Fruit fly (Drosophila melanogaster): ENCODE measurements around the gene mus304.

Gene mus304

DNA sequence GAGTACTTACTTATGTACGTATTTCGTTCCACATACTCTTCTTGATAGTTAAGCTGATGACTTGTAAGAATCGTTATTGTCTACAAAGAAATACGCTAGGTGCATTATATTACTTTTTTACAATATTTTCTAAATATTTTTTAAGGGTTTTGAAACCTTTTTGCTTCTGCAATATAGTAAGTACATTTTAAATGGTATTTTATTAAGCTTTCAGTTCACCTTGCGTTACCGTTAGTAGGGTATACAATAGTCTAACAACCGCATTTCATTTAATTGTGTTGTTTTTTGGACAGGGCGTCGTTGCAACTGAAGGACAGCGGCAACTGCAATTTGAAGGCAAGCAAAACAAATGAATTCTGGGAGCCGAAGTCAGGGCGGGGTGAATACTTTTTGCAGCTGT lies 27.6 kb downstream of the mus304 start:
- TF ChIP-seq EcR (GFP tag; optimal IDR thresholded peaks at IDR 0.05) = no peak
- no peak for TF ChIP-seq Dll (optimal IDR thresholded peaks at IDR 0.05)
- no peak for TF ChIP-seq pan (optimal IDR thresholded peaks at IDR 0.05)
- no peak for TF ChIP-seq usp (GFP tag; optimal IDR thresholded peaks at IDR 0.05)
- TF ChIP-seq psq (optimal IDR thresholded peaks at IDR 0.05) = no peak

dm6 chr3L:18138280-18138679 lies 28.7 kb downstream of the mus304 start:
- TF ChIP-seq CG8478 (optimal IDR thresholded peaks at IDR 0.05) = no peak
- no peak for TF ChIP-seq EcR (GFP tag; optimal IDR thresholded peaks at IDR 0.05)
- TF ChIP-seq psq (optimal IDR thresholded peaks at IDR 0.05) = no peak
- TF ChIP-seq Dll (optimal IDR thresholded peaks at IDR 0.05) = no peak
- no peak for TF ChIP-seq pan (optimal IDR thresholded peaks at IDR 0.05)
- TF ChIP-seq usp (GFP tag; optimal IDR thresholded peaks at IDR 0.05) = no peak

- TF ChIP-seq usp (GFP tag; optimal IDR thresholded peaks at IDR 0.05) (no peak), EcR (GFP tag; optimal IDR thresholded peaks at IDR 0.05) (peak in 1 of 2 experiments; percentile 56), pan (optimal IDR thresholded peaks at IDR 0.05) (no peak), psq (optimal IDR thresholded peaks at IDR 0.05) (no peak), CG8478 (optimal IDR thresholded peaks at IDR 0.05) (no peak), Dll (optimal IDR thresholded peaks at IDR 0.05) (no peak)
These were observed 29.6 kb downstream of the mus304 start, which contains the start of gene geko for dm6 chr3L:18139184-18139629. geko (plus strand) TSS chr3L:18139402.

dm6 chr3L:18142969-18143368 lies 33.4 kb downstream of the mus304 start:
- no peak for TF ChIP-seq pan (optimal IDR thresholded peaks at IDR 0.05)
- TF ChIP-seq CG8478 (optimal IDR thresholded peaks at IDR 0.05) = no peak
- TF ChIP-seq usp (GFP tag; optimal IDR thresholded peaks at IDR 0.05) = no peak
- no peak for TF ChIP-seq psq (optimal IDR thresholded peaks at IDR 0.05)
- TF ChIP-seq EcR (GFP tag; optimal IDR thresholded peaks at IDR 0.05) = no peak
- TF ChIP-seq Dll (optimal IDR thresholded peaks at IDR 0.05) = no peak

dm6 chr3L:18144620-18145019 lies 35.0 kb downstream of the mus304 start:
- no peak for TF ChIP-seq pan (optimal IDR thresholded peaks at IDR 0.05)
- TF ChIP-seq psq (optimal IDR thresholded peaks at IDR 0.05) = no peak
- no peak for TF ChIP-seq usp (GFP tag; optimal IDR thresholded peaks at IDR 0.05)
- TF ChIP-seq CG8478 (optimal IDR thresholded peaks at IDR 0.05) = no peak
- no peak for TF ChIP-seq Dll (optimal IDR thresholded peaks at IDR 0.05)
- TF ChIP-seq EcR (GFP tag; optimal IDR thresholded peaks at IDR 0.05) = no peak

- TF ChIP-seq EcR (GFP tag; optimal IDR thresholded peaks at IDR 0.05) (no peak), pan (optimal IDR thresholded peaks at IDR 0.05) (no peak), CG8478 (optimal IDR thresholded peaks at IDR 0.05) (no peak), usp (GFP tag; optimal IDR thresholded peaks at IDR 0.05) (no peak), Dll (optimal IDR thresholded peaks at IDR 0.05) (no peak), psq (optimal IDR thresholded peaks at IDR 0.05) (no peak)
These were observed 37.2 kb downstream of the mus304 start for dm6 chr3L:18146833-18147232.

DNA sequence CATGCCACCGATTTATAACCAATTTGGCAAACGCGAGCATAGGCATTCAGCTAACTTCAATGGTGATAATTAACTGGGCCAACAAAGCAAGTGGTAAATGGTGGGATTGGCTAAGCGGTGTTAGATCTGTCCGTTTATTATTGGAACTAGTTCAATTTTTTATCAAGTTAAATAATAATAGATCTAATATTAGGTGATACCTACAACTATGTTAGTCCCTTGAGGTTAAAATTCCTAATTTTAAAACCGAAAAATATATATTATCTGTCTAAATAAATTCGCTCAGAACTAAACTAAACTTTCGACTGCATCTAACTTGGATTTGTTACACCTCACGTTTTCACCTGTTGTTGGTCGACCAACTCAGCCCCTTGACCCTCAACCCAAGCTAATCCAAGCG lies 38.0 kb downstream of the mus304 start:
- TF ChIP-seq CG8478 (optimal IDR thresholded peaks at IDR 0.05) (no peak), EcR (GFP tag; optimal IDR thresholded peaks at IDR 0.05) (no peak), usp (GFP tag; optimal IDR thresholded peaks at IDR 0.05) (no peak), psq (optimal IDR thresholded peaks at IDR 0.05) (no peak), pan (optimal IDR thresholded peaks at IDR 0.05) (no peak), Dll (optimal IDR thresholded peaks at IDR 0.05) (no peak)

dm6 chr3L:18148418-18148973 lies 38.9 kb downstream of the mus304 start, which contains the start of gene CG7330:
CG7330 (plus strand) TSS chr3L:18148923.
- TF ChIP-seq Dll (optimal IDR thresholded peaks at IDR 0.05) (no peak), pan (optimal IDR thresholded peaks at IDR 0.05) (no peak), CG8478 (optimal IDR thresholded peaks at IDR 0.05) (no peak), usp (GFP tag; optimal IDR thresholded peaks at IDR 0.05) (no peak), psq (optimal IDR thresholded peaks at IDR 0.05) (no peak), EcR (GFP tag; optimal IDR thresholded peaks at IDR 0.05) (no peak)

dm6 chr3L:18154140-18154539 lies 44.5 kb downstream of the mus304 start:
- no peak for TF ChIP-seq psq (optimal IDR thresholded peaks at IDR 0.05)
- TF ChIP-seq pan (optimal IDR thresholded peaks at IDR 0.05) = no peak
- no peak for TF ChIP-seq EcR (GFP tag; optimal IDR thresholded peaks at IDR 0.05)
- no peak for TF ChIP-seq usp (GFP tag; optimal IDR thresholded peaks at IDR 0.05)
- TF ChIP-seq Dll (optimal IDR thresholded peaks at IDR 0.05) = no peak

DNA sequence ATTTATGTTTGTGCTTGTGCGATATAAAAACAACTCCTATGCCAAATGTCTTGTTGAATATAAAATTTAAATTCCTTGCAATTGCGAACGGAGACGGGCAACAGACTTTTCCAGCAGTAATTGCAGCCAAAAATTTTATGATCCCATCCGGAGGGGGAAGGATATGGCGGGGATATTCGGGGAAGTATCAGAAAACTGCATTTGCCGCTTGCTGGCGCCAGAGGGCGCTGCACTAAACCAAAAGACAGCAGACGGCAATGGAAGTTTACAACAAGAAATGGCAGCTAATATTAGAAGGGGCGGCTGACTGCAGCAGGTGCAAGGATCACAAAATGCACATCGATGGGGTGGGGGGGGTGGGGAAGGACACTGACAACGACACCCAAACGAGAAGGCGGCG lies 51.6 kb downstream of the mus304 start:
- no peak for TF ChIP-seq pan (optimal IDR thresholded peaks at IDR 0.05)
- no peak for TF ChIP-seq EcR (GFP tag; optimal IDR thresholded peaks at IDR 0.05)
- TF ChIP-seq Dll (optimal IDR thresholded peaks at IDR 0.05) = no peak
- TF ChIP-seq CG8478 (optimal IDR thresholded peaks at IDR 0.05) = no peak
- no peak for TF ChIP-seq usp (GFP tag; optimal IDR thresholded peaks at IDR 0.05)
- no peak for TF ChIP-seq psq (optimal IDR thresholded peaks at IDR 0.05)

dm6 chr3L:18162174-18162690 lies 52.6 kb downstream of the mus304 start, which contains the start of gene CG13699:
CG13699 (minus strand) TSS chr3L:18162522.
- TF ChIP-seq usp (GFP tag; optimal IDR thresholded peaks at IDR 0.05) (no peak), Dll (optimal IDR thresholded peaks at IDR 0.05) (no peak), EcR (GFP tag; optimal IDR thresholded peaks at IDR 0.05) (no peak), CG8478 (optimal IDR thresholded peaks at IDR 0.05) (no peak), pan (optimal IDR thresholded peaks at IDR 0.05) (no peak), psq (optimal IDR thresholded peaks at IDR 0.05) (no peak)
